Fruit fly (Drosophila melanogaster) whole organism: ENCODE results near the gene CG11134.

Source experiments
- CG8478 ChIP-seq: fragments of >200 bp; optimal IDR thresholded peaks from 2 replicates; lab custom pipeline; 2018; ENCODE audit warnings: inconsistent platforms
- pan ChIP-seq: fragments of >200 bp; optimal IDR thresholded peaks from 2 replicates; lab custom pipeline; 2017
- psq ChIP-seq: fragments of >200 bp; optimal IDR thresholded peaks from 2 replicates; lab custom pipeline; 2017
- usp ChIP-seq: fragments of >200 bp; optimal IDR thresholded peaks from 2 replicates; lab custom pipeline; 2017; ENCODE audit warnings: missing biosample characterization, missing genetic modification characterization, mixed read lengths

DNA sequence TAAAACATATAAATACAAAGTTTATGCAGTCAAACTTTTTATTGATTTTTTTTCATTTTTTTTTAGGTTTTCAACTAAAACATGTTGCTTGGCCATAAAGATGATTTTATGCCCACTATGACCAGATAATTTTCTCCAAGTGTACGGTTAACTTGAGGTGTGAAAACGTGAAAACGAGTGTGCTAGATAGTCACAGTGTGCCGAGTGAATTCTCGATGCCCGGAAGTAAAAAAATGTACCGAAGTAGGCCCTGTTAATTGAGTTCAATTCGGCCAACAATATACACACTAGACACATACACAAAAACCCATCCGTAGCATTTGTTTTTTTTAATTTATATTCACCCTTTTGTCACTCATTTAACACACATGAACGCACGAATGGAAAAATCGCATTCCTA lies 45.8 kb upstream of the CG11134 start, which contains the start of gene Nna1:
- TF ChIP-seq CG8478, result no peak
- no peak for TF ChIP-seq psq (lab: Kevin White, UChicago)
- TF ChIP-seq usp (GFP tag; lab: Kevin White, UChicago), result no peak
- TF ChIP-seq pan (lab: Kevin White, UChicago), result no peak
